Worm (Caenorhabditis elegans) whole organism, late embryonic: ENCODE measurements around the gene F19H8.2.

ENCODE experiments used
- C08G9.2 ChIP-seq: sonication (generic microtip); optimal IDR thresholded peaks from 2 replicates; lab custom pipeline; 2016; ENCODE audit warnings: mild to moderate bottlenecking, missing genetic modification characterization, moderate library complexity, missing compliant biosample characterization
- C38D4.7 ChIP-seq: fragments of 200-800 bp; sonication (Bioruptor generic); optimal IDR thresholded peaks from 2 replicates; lab custom pipeline; 2018; ENCODE audit warnings: mild to moderate bottlenecking, missing genetic modification characterization, moderate library complexity, missing compliant biosample characterization
- F13H6.1 ChIP-seq: sonication (generic microtip); optimal IDR thresholded peaks from 2 replicates; lab custom pipeline; 2016; ENCODE audit warnings: missing genetic modification characterization, missing compliant biosample characterization
- K09A11.1 ChIP-seq: sonication (generic microtip); optimal IDR thresholded peaks from 2 replicates; lab custom pipeline; 2017; ENCODE audit warnings: antibody characterized with exemption, mild to moderate bottlenecking, missing genetic modification characterization, missing compliant biosample characterization; ENCODE audit not compliant: insufficient read depth
- T23F11.4 ChIP-seq: fragments of 200-800 bp; sonication (Bioruptor generic); optimal IDR thresholded peaks from 2 replicates; lab custom pipeline; 2018; ENCODE audit warnings: mild to moderate bottlenecking, missing genetic modification characterization, missing compliant biosample characterization
- ama-1 ChIP-seq: fragments of 150-350 bp; optimal IDR thresholded peaks from 2 replicates; lab custom pipeline; 2014
- ceh-14 ChIP-seq: sonication (generic microtip); optimal IDR thresholded peaks from 2 replicates; lab custom pipeline; 2016; ENCODE audit warnings: missing genotype, missing genetic modification characterization, missing compliant biosample characterization
- ceh-18 ChIP-seq: sonication (generic microtip); optimal IDR thresholded peaks from 2 replicates; lab custom pipeline; 2016; ENCODE audit warnings: missing genetic modification characterization, missing compliant biosample characterization
- ceh-2 ChIP-seq: sonication (generic microtip); optimal IDR thresholded peaks from 2 replicates; lab custom pipeline; 2016; ENCODE audit warnings: missing genotype, missing genetic modification characterization, missing compliant biosample characterization
- ceh-30 ChIP-seq: fragments of 150-350 bp; optimal IDR thresholded peaks from 2 replicates; lab custom pipeline; 2014; ENCODE audit warnings: missing biosample characterization, missing genetic modification characterization
- ceh-34 ChIP-seq: sonication (generic microtip); optimal IDR thresholded peaks from 2 replicates; lab custom pipeline; 2016; ENCODE audit warnings: mild to moderate bottlenecking, missing genetic modification characterization, missing compliant biosample characterization
- ceh-45 ChIP-seq: fragments of 200-800 bp; sonication (Bioruptor generic); IDR thresholded peaks from 2 replicates; pipeline ENCODE4 v1.3.6; 2022; ENCODE audit warnings: missing genetic modification reagents, missing genetic modification characterization, missing compliant biosample characterization
- ceh-48 ChIP-seq: sonication (generic microtip); optimal IDR thresholded peaks from 2 replicates; lab custom pipeline; 2016; ENCODE audit warnings: missing genetic modification characterization, inconsistent platforms, missing compliant biosample characterization
- che-1 ChIP-seq: sonication (generic microtip); optimal IDR thresholded peaks from 2 replicates; lab custom pipeline; 2016; ENCODE audit warnings: mild to moderate bottlenecking, missing genetic modification characterization, missing compliant biosample characterization
- dve-1 ChIP-seq: sonication (generic microtip); optimal IDR thresholded peaks from 2 replicates; lab custom pipeline; 2017; ENCODE audit warnings: antibody characterized with exemption, mild to moderate bottlenecking, missing genetic modification characterization, missing compliant biosample characterization
- elt-4 ChIP-seq: sonication (generic microtip); optimal IDR thresholded peaks from 2 replicates; lab custom pipeline; 2016; ENCODE audit warnings: missing genetic modification characterization, missing compliant biosample characterization
- ets-4 ChIP-seq: sonication (generic microtip); optimal IDR thresholded peaks from 2 replicates; lab custom pipeline; 2016; ENCODE audit warnings: missing genetic modification characterization, missing compliant biosample characterization
- eyg-1 ChIP-seq: sonication (generic microtip); optimal IDR thresholded peaks from 2 replicates; lab custom pipeline; 2016; ENCODE audit warnings: missing genotype, missing genetic modification characterization, missing compliant biosample characterization
- fax-1 ChIP-seq: sonication (generic microtip); optimal IDR thresholded peaks from 2 replicates; lab custom pipeline; 2016; ENCODE audit warnings: missing genotype, missing genetic modification characterization, missing compliant biosample characterization
- fkh-6 ChIP-seq: sonication (generic microtip); optimal IDR thresholded peaks from 2 replicates; lab custom pipeline; 2016; ENCODE audit warnings: missing genetic modification characterization, missing compliant biosample characterization
- hlh-13 ChIP-seq: fragments of 200-800 bp; sonication (Bioruptor generic); optimal IDR thresholded peaks from 2 replicates; lab custom pipeline; 2018; ENCODE audit warnings: mild to moderate bottlenecking, missing genetic modification characterization, missing compliant biosample characterization
- hlh-6 ChIP-seq: sonication (generic microtip); optimal IDR thresholded peaks from 2 replicates; lab custom pipeline; 2016; ENCODE audit warnings: missing genotype, missing genetic modification characterization, missing compliant biosample characterization
- hlh-8 ChIP-seq: sonication (generic microtip); optimal IDR thresholded peaks from 2 replicates; lab custom pipeline; 2016; ENCODE audit warnings: missing genotype, missing genetic modification characterization, missing compliant biosample characterization
- lim-6 ChIP-seq: sonication (generic microtip); optimal IDR thresholded peaks from 2 replicates; lab custom pipeline; 2016; ENCODE audit warnings: missing genetic modification characterization, missing compliant biosample characterization
- mec-3 ChIP-seq: sonication (generic microtip); optimal IDR thresholded peaks from 2 replicates; lab custom pipeline; 2016; ENCODE audit warnings: borderline replicate concordance, missing genetic modification characterization, missing compliant biosample characterization
- nfya-1 ChIP-seq: sonication (generic microtip); optimal IDR thresholded peaks from 2 replicates; lab custom pipeline; 2017; ENCODE audit warnings: missing genetic modification characterization, mild to moderate bottlenecking, missing compliant biosample characterization, antibody characterized with exemption, moderate library complexity
- pag-3 ChIP-seq: sonication (generic microtip); optimal IDR thresholded peaks from 2 replicates; lab custom pipeline; 2016; ENCODE audit warnings: missing compliant biosample characterization, missing genetic modification characterization, borderline replicate concordance
- pha-2 ChIP-seq: sonication (generic microtip); optimal IDR thresholded peaks from 2 replicates; lab custom pipeline; 2017; ENCODE audit warnings: mild to moderate bottlenecking, missing genetic modification characterization, missing compliant biosample characterization
- pha-4 ChIP-seq: fragments of 150-350 bp; optimal IDR thresholded peaks from 2 replicates; lab custom pipeline; 2018; ENCODE audit warnings: missing biosample characterization, missing genetic modification reagents, missing genetic modification characterization
- pqm-1 ChIP-seq: sonication (generic microtip); optimal IDR thresholded peaks from 2 replicates; lab custom pipeline; 2016; ENCODE audit warnings: missing genetic modification characterization, missing compliant biosample characterization
- pros-1 ChIP-seq: fragments of 150-350 bp; optimal IDR thresholded peaks from 2 replicates; lab custom pipeline; 2014; ENCODE audit warnings: missing biosample characterization, missing genetic modification reagents, missing genetic modification characterization
- tbx-2 ChIP-seq: sonication (generic microtip); optimal IDR thresholded peaks from 2 replicates; lab custom pipeline; 2016; ENCODE audit warnings: missing genetic modification characterization, missing compliant biosample characterization
- ttx-3 ChIP-seq: sonication (generic microtip); optimal IDR thresholded peaks from 2 replicates; lab custom pipeline; 2016; ENCODE audit warnings: missing genetic modification reagents, missing genetic modification characterization, missing compliant biosample characterization
- unc-42 ChIP-seq: sonication (generic microtip); optimal IDR thresholded peaks from 2 replicates; lab custom pipeline; 2016; ENCODE audit warnings: missing genotype, missing genetic modification characterization, missing compliant biosample characterization
- unc-55 ChIP-seq: sonication (generic microtip); optimal IDR thresholded peaks from 2 replicates; lab custom pipeline; 2017; ENCODE audit warnings: missing biosample characterization, missing genetic modification reagents, missing genetic modification characterization
- ztf-16 ChIP-seq: sonication (generic microtip); optimal IDR thresholded peaks from 2 replicates; lab custom pipeline; 2017; ENCODE audit warnings: missing genetic modification characterization, missing compliant biosample characterization

Gene F19H8.2

DNA sequence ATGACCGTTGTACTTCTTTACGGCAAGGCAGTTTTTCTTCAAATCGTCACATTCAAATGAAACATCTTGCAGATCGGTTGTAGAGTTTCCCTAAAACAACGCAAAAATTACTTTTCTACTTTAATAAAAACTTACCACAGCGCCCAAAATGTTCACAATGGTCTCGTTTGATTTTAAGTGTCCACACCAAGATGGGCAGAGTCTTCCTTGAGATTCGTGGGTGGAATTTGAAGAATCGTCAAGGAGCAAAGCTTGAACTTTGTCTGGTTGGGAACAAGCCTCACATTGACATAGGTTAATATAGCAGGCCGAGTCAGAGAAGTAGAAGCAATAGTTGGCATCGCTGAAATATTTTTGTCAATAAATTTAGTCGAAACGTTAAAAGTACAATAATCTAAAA is 643 bp downstream of the F19H8.2 start:
- TF ChIP-seq pros-1 (tag; lab: Kevin White, UChicago): no peak
- no peak for TF ChIP-seq ceh-14
- no peak for TF ChIP-seq eyg-1 (tag; lab: Kevin White, UChicago)
- no peak for TF ChIP-seq C38D4.7 (GFP tag; lab: Kevin White, UChicago)
- TF ChIP-seq ceh-18 (tag; lab: Kevin White, UChicago): no peak
- TF ChIP-seq unc-42: no peak
- no peak for TF ChIP-seq pag-3 (tag; lab: Kevin White, UChicago)
- TF ChIP-seq hlh-8 (tag; lab: Kevin White, UChicago): no peak
- no peak for TF ChIP-seq ceh-34 (tag; lab: Kevin White, UChicago)
- TF ChIP-seq che-1 (tag; lab: Kevin White, UChicago): no peak
- no peak for TF ChIP-seq tbx-2
- no peak for TF ChIP-seq pqm-1
- no peak for TF ChIP-seq dve-1
- TF ChIP-seq ttx-3: no peak
- TF ChIP-seq nfya-1 (tag; lab: Kevin White, UChicago): no peak
- TF ChIP-seq K09A11.1 (tag; lab: Kevin White, UChicago): no peak

DNA sequence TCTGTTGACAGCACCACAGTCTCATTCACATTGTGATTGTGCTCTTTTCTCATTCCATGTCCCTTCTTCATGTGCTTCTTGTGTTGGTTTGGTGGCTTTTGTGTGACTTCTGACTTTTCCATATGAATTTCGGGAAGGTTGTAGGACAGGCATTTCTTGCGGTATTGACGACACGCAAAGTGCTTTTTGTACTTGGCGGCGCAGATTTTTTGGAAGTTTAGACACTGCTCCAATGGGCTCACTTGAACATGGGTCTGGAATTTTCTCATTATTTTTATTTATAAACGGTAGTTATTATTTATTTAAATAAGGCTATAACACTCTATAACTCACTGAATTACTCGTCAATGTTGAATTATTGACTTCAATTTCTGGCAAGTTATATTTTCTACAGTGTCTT is 1.4 kb downstream of the F19H8.2 start:
- TF ChIP-seq nfya-1 (tag; lab: Kevin White, UChicago) (no peak), hlh-6 (no peak), ztf-16 (no peak), mec-3 (tag; lab: Kevin White, UChicago) (no peak), K09A11.1 (tag; lab: Kevin White, UChicago) (no peak), lim-6 (no peak), pha-2 (tag; lab: Kevin White, UChicago) (no peak), ceh-2 (no peak), ceh-30 (no peak)

DNA sequence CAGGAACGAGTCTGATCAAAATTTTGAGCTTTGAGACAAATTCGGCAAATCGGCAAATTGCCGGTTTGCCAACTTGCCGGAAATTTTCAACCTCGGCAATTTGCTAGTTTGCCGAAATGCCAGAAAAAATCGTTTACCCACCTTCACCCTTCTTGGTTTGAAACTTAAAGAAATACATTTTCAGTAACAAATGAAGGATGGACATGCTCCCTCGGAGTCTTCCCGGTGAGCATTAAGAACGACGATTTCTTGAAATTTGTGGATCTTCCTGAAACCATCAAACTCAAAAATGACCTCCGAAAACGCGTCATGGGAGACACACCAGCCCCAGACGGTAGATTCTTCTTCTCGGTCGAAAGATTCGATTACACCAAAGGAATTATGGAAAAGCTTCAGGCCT is 2.9 kb downstream of the F19H8.2 start:
- no peak for TF ChIP-seq hlh-13 (GFP tag; lab: Kevin White, UChicago)
- no peak for TF ChIP-seq nfya-1 (tag; lab: Kevin White, UChicago)
- TF ChIP-seq fax-1 (tag; lab: Kevin White, UChicago): no peak
- no peak for TF ChIP-seq K09A11.1 (tag; lab: Kevin White, UChicago)
- TF ChIP-seq hlh-6: no peak
- no peak for TF ChIP-seq T23F11.4 (GFP tag; lab: Kevin White, UChicago)
- no peak for TF ChIP-seq pha-4 (tag; lab: Kevin White, UChicago)
- TF ChIP-seq eyg-1 (tag; lab: Kevin White, UChicago): no peak

DNA sequence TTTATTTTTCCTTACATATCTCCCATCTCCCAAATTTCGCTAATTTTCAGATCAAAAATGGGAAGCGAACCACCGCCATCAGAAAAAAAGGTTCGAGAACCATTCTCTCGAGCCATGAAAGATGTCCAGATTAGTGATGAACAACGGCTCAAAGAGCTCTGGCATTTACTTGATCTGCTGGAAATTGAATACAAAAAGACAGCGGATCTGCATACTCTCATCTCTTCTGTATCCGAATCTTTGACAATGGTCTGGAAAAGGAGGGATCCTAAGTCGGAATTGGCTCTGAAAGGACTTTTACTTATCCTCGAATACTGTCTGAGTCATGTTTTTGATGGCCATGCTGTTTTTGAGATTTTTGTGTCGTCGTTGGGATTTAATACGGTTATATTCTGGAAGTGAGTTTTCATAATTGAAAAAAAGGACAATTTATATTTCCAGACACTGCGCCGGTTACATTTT is 4.8 kb downstream of the F19H8.2 start, which contains the start of gene tps-2:
TSS of gene tps-2 (plus strand) at position 51 of the 462 bp plus-strand sequence.
- no peak for TF ChIP-seq ceh-18 (tag; lab: Kevin White, UChicago)
- no peak for TF ChIP-seq pros-1 (tag; lab: Kevin White, UChicago)
- TF ChIP-seq ceh-34 (tag; lab: Kevin White, UChicago): no peak
- TF ChIP-seq F13H6.1 (tag; lab: Kevin White, UChicago): no peak
- TF ChIP-seq unc-42: no peak
- TF ChIP-seq ets-4 (tag; lab: Kevin White, UChicago): no peak
- no peak for TF ChIP-seq ceh-45 (GFP tag; lab: Robert Waterston, UW)
- no peak for TF ChIP-seq elt-4 (tag; lab: Kevin White, UChicago)
- TF ChIP-seq eyg-1 (tag; lab: Kevin White, UChicago): no peak
- no peak for TF ChIP-seq pag-3 (tag; lab: Kevin White, UChicago)
- TF ChIP-seq ceh-48: no peak
- no peak for TF ChIP-seq pha-4 (tag; lab: Kevin White, UChicago)
- TF ChIP-seq unc-55: no peak
- TF ChIP-seq T23F11.4 (GFP tag; lab: Kevin White, UChicago): no peak
- TF ChIP-seq fkh-6: no peak
- no peak for TF ChIP-seq C08G9.2 (tag; lab: Kevin White, UChicago)
- no peak for TF ChIP-seq hlh-8 (tag; lab: Kevin White, UChicago)
- no peak for TF ChIP-seq ama-1 (lab: Kevin White, UChicago)
